Worm (Caenorhabditis elegans) whole organism, L2 larva: ENCODE data around the gene glb-20.

Experiments used
- Y55F3AM.14 ChIP-seq: fragments of 200-800 bp; sonication (Bioruptor generic); optimal IDR thresholded peaks from 2 replicates; lab custom pipeline; 2018; ENCODE audit warnings: mild to moderate bottlenecking, missing genetic modification characterization, missing compliant biosample characterization
- aly-2 ChIP-seq: fragments of 150-350 bp; optimal IDR thresholded peaks from 2 replicates; lab custom pipeline; 2014; ENCODE audit warnings: missing biosample characterization, missing genetic modification characterization
- fos-1 ChIP-seq: fragments of 150-350 bp; optimal IDR thresholded peaks from 2 replicates; lab custom pipeline; 2014; ENCODE audit warnings: missing biosample characterization, missing genetic modification characterization
- nhr-11 ChIP-seq: fragments of 150-350 bp; optimal IDR thresholded peaks from 2 replicates; lab custom pipeline; 2014; ENCODE audit warnings: missing biosample characterization, missing genetic modification characterization
- ztf-4 ChIP-seq: fragments of 150-350 bp; optimal IDR thresholded peaks from 2 replicates; lab custom pipeline; 2014; ENCODE audit warnings: missing biosample characterization, missing genetic modification characterization

DNA sequence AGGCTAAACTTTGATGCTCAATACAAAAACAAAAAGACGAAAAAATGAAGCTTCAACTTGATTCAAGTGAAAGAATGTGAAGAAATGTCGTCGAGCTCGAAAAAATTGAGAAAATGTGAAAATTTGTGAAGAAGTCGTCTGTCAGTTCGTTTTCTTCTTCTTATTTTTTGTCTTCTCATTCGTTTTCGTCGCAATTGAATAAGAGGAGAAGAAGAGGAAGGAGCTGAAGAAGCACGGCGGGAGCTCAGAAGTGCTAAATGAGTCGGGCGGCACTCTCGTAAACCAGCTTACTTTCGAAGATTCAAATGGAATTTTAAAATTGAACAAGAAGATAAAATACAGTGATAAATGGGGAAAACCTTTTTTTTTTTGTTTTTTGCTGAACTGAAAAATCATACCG, 50.8 kb downstream of the glb-20 start:
- no peak for TF ChIP-seq ztf-4 (tag; lab: Kevin White, UChicago)
- no peak for TF ChIP-seq aly-2
- TF ChIP-seq Y55F3AM.14 (GFP tag; lab: Kevin White, UChicago), result no peak
- no peak for TF ChIP-seq fos-1 (tag; lab: Kevin White, UChicago)
- TF ChIP-seq nhr-11 (tag; lab: Kevin White, UChicago), result no peak
